Fruit fly (Drosophila melanogaster): ENCODE measurements around the gene Hel25E.

The Hel25E gene

DNA sequence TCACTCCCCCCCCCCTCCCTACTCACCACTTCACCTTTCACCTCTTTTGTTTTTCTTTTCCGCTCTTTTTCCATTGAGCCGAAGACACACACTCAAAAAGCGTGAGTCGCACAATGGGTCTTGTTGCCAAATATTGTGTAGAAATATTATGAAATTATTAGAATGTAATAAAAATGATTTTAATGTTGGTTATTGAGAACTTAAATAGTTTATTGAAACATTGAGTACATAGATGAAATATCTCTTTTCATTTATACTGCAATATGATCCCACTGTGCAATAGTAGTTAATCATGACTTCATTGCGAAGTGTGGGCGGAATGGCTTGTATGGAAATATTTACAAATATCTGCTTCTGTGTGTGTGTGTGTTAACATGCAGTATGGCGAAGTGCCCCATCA, 25.0 kb upstream of the Hel25E start:
- peak; percentile 14 for TF ChIP-seq HLH106 (tag; optimal IDR thresholded peaks at IDR 0.05)
- peak in 1 of 2 experiments; percentile 2 for TF ChIP-seq foxo (GFP tag; optimal IDR thresholded peaks at IDR 0.05)
- no peak for TF ChIP-seq Hr83 (GFP tag; optimal IDR thresholded peaks at IDR 0.05; ENCODE audit: poor library complexity, severe bottlenecking)
- no peak for TF ChIP-seq Abd-B (GFP tag; optimal IDR thresholded peaks at IDR 0.05)
- no peak for TF ChIP-seq Dfd (GFP tag; optimal IDR thresholded peaks at IDR 0.05)
- TF ChIP-seq br (GFP tag; optimal IDR thresholded peaks at IDR 0.05), result no peak
- no peak for TF ChIP-seq sv (GFP tag; optimal IDR thresholded peaks at IDR 0.05)
- TF ChIP-seq rgr (GFP tag; optimal IDR thresholded peaks at IDR 0.05), result no peak
- TF ChIP-seq woc (GFP tag; optimal IDR thresholded peaks at IDR 0.05), result no peak
- TF ChIP-seq N (GFP tag; optimal IDR thresholded peaks at IDR 0.05), result no peak
- TF ChIP-seq fru (GFP tag; optimal IDR thresholded peaks at IDR 0.05), result no peak
- no peak for TF ChIP-seq h (GFP tag; optimal IDR thresholded peaks at IDR 0.05)
- TF ChIP-seq usp (GFP tag; optimal IDR thresholded peaks at IDR 0.05), result no peak

dm6 chr2L:5558809-5559392, 16.8 kb upstream of the Hel25E start, which contains the start of gene GluRIIB:
Gene GluRIIB (plus strand): TSS chr2L:5559342.
- TF ChIP-seq HLH106 (tag; optimal IDR thresholded peaks at IDR 0.05), result no peak
- no peak for TF ChIP-seq dmrt93B (GFP tag; optimal IDR thresholded peaks at IDR 0.05)
- TF ChIP-seq GATAd (GFP tag; optimal IDR thresholded peaks at IDR 0.05), result no peak
- TF ChIP-seq Dfd (GFP tag; optimal IDR thresholded peaks at IDR 0.05), result no peak
- no peak for TF ChIP-seq CG32264 (GFP tag; optimal IDR thresholded peaks at IDR 0.05)
- no peak for TF ChIP-seq psq (GFP tag; optimal IDR thresholded peaks at IDR 0.05)

DNA sequence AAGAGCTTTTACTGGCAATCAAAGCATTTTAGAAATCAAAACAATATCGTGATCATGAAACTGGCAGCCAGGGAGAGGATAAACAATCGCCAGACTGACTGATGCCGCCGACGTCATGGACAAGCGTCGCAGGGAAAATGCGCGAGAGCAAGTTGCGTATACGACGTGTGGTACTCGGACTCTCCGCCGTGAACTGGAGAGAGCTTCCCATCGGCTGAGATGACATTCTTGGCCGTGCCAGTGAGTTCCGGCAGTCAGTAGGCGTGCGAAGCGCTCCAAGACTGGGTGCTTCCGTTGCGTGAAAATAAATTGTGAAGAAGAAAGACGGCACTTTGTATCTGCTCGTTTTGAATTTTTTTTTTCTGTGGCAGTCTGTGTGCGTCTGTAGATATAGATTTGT, 12.7 kb upstream of the Hel25E start, which contains the start of gene GluRIIA:
TSS of gene GluRIIA (plus strand) at position 255 of the 400 bp plus-strand sequence.
- TF ChIP-seq dmrt93B (GFP tag; optimal IDR thresholded peaks at IDR 0.05) (no peak), foxo (GFP tag; optimal IDR thresholded peaks at IDR 0.05) (no peak), N (GFP tag; optimal IDR thresholded peaks at IDR 0.05) (no peak), sv (GFP tag; optimal IDR thresholded peaks at IDR 0.05) (no peak), jim (GFP tag; optimal IDR thresholded peaks at IDR 0.05) (no peak), fru (GFP tag; optimal IDR thresholded peaks at IDR 0.05) (no peak), Myc (optimal IDR thresholded peaks at IDR 0.05) (no peak), Abd-B (GFP tag; optimal IDR thresholded peaks at IDR 0.05) (no peak), Dif (GFP tag; optimal IDR thresholded peaks at IDR 0.05; ENCODE audit: partially characterized antibody) (no peak), Dfd (GFP tag; optimal IDR thresholded peaks at IDR 0.05) (no peak)

DNA sequence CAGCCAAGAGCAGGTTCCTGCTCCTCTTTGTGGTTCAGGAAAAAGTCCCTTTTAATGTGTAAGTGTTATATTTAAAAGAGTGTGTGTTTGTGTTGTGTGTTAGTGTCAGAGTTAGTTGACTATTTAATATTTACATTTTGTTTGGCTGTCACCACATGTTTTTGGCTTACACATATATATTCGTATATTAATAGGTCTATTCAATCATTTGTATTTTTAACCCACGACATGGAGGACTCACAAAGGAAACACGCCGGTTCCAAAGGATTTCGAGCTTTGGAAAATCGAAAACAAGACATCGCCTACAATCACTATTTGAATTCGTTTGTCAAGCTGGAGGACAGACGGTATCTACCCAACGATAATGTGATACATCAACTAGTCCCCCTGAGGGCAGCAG, 11.6 kb upstream of the Hel25E start, which contains the start of the genes CG14013 and CG14017:
TSS of gene CG14013 (minus strand) at position 101 of the 400 bp plus-strand sequence.
TSS of gene CG14017 (plus strand) at position 148 of the 400 bp plus-strand sequence.
- TF ChIP-seq tai (GFP tag; optimal IDR thresholded peaks at IDR 0.05) (no peak), sage (GFP tag; optimal IDR thresholded peaks at IDR 0.05) (no peak), Dfd (GFP tag; optimal IDR thresholded peaks at IDR 0.05) (no peak), jim (GFP tag; optimal IDR thresholded peaks at IDR 0.05) (no peak), foxo (GFP tag; optimal IDR thresholded peaks at IDR 0.05) (no peak), dsf (GFP tag; optimal IDR thresholded peaks at IDR 0.05; ENCODE audit: borderline replicate concordance) (no peak), Hr78 (GFP tag; optimal IDR thresholded peaks at IDR 0.05) (no peak), fru (GFP tag; optimal IDR thresholded peaks at IDR 0.05) (no peak), pan (optimal IDR thresholded peaks at IDR 0.05) (no peak), brk (GFP tag; optimal IDR thresholded peaks at IDR 0.05) (no peak), Myc (optimal IDR thresholded peaks at IDR 0.05) (no peak), Vsx2 (GFP tag; optimal IDR thresholded peaks at IDR 0.05; ENCODE audit: partially characterized antibody) (no peak), OdsH (GFP tag; optimal IDR thresholded peaks at IDR 0.05) (no peak), lola (GFP tag; optimal IDR thresholded peaks at IDR 0.05) (no peak), Abd-B (GFP tag; optimal IDR thresholded peaks at IDR 0.05) (no peak), CrebA (GFP tag; optimal IDR thresholded peaks at IDR 0.05; ENCODE audit: borderline replicate concordance) (no peak), Jra (GFP tag; optimal IDR thresholded peaks at IDR 0.05) (no peak), sv (GFP tag; optimal IDR thresholded peaks at IDR 0.05) (no peak)

DNA sequence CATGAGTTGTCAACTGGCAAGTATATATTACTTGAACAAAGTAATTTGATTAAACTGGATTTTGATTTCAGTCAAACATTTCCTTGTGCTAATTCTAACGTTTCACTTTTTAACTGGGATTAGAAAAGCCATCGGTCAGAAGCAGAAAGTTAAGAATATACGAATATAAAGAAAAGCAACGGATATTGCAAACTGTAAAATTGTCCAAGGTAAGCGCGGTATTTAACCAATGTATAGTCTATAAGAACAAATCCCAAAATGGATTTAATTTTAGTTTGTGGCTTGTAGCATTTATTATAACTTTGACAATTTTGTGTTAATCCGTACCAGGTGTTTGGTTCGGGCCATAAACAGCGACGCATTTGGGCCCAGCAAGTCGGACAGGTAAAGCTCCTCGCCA, 9.4 kb upstream of the Hel25E start, which contains the start of gene CG18269:
TSS of gene CG18269 (plus strand) at position 301 of the 400 bp plus-strand sequence.
- no peak for TF ChIP-seq Mio (GFP tag; optimal IDR thresholded peaks at IDR 0.05)
- no peak for TF ChIP-seq jim (GFP tag; optimal IDR thresholded peaks at IDR 0.05)
- no peak for TF ChIP-seq sage (GFP tag; optimal IDR thresholded peaks at IDR 0.05)
- TF ChIP-seq h (GFP tag; optimal IDR thresholded peaks at IDR 0.05), result no peak

All from whole organism, wandering third instar larva.